Worm (Caenorhabditis elegans): Measurements from ENCODE around the gene C09B9.7.
"Not testable (repeated sequence)": the region's sequence is repeated elsewhere in the genome, so short reads cannot be mapped to it uniquely, and the experiment has no call there.

DNA sequence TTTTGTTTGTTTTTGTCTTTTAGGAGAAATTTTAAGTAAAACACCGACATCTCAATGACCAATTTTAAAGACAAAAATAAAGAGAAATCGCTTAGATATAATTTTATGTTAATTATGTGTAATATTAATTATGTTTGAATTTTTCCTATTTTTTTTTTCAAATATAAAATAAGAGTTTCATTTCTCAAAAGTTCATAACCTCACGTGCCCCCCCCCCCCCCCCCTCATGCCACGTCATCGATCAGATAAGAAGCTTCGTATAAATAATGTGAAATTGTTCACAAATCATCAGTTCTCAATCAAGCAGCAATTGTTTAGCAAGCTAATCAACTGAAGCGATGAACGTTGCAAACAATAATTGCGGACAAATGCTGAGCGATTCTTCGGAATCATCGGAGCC lies 9.7 kb upstream of the C09B9.7 start, which contains the start of gene C02B10.6:
- not testable (repeated sequence) for TF ChIP-seq W03F9.2, dao-5 (tag; optimal IDR thresholded peaks at IDR 0.05)
